Fruit fly (Drosophila melanogaster): ENCODE measurements around the gene CG13627.

DNA sequence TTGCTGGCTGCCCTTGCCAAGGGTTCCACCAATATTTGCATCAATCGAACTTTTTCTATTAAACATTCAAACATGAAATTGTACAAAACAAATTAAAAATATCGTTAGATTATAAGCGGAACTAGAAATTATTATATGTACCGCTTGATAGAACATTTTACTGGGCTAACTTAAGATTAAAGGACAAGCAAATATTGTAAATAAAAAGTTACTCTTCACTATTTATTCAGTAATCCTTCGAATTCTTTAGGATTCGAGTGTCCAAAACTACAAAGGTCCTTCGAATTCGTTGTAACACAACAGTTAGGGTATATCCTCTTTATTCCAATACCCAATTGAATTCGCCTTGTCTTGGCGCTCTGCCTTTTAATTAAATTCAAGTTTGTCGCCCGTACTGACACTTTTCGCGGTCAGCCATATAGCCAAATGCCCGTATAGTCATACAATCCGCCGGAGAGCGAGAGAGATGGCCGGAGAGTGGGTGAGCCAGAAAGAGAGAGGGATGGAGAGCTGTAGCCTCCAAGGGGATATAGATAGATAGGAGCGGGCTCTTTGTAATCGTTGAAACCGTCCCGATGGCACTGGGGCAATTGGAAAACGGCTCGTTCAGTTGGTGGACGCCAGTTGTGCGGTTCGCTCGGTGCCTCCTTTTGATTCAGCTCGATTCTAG lies 44.9 kb upstream of the CG13627 start:
- TF ChIP-seq Clk (GFP tag; optimal IDR thresholded peaks at IDR 0.05) (no peak), Mnt (GFP tag; optimal IDR thresholded peaks at IDR 0.05) (no peak)

All from whole organism, adult.